Fruit fly (Drosophila melanogaster) whole organism, embryonic: ENCODE measurements around the gene CG33124.
A peak's percentile ranks its signal among the peaks of the same experiment; 100 is the strongest.

Experiments used
- CG10543 ChIP-seq: fragments of 200-800 bp; sonication (Bioruptor generic); optimal IDR thresholded peaks from 3 replicates; lab custom pipeline; 2017; ENCODE audit warnings: missing biosample characterization, mild to moderate bottlenecking, missing genetic modification characterization, moderate library complexity
- CG12236 ChIP-seq: fragments of 200-800 bp; sonication (Bioruptor generic); optimal IDR thresholded peaks from 2 replicates; lab custom pipeline; 2016; ENCODE audit warnings: missing biosample characterization, missing genetic modification characterization
- CG12391 ChIP-seq: fragments of 200-800 bp; sonication (Bioruptor generic); optimal IDR thresholded peaks from 3 replicates; lab custom pipeline; 2018; ENCODE audit warnings: missing biosample characterization, mild to moderate bottlenecking, missing genetic modification characterization, moderate library complexity
- CG13624 ChIP-seq: fragments of 200-800 bp; sonication (Bioruptor generic); optimal IDR thresholded peaks from 2 replicates; lab custom pipeline; 2016; ENCODE audit warnings: missing biosample characterization, missing genetic modification characterization
- CG14050 ChIP-seq: fragments of 200-800 bp; sonication (Bioruptor generic); IDR thresholded peaks from 3 replicates; pipeline ENCODE4 v1.3.6; 2022; ENCODE audit warnings: missing biosample characterization, missing genetic modification characterization
- CG17328 ChIP-seq: fragments of 200-800 bp; sonication (Bioruptor generic); IDR thresholded peaks from 2 replicates; pipeline ENCODE4 v1.3.6; 2022; ENCODE audit warnings: missing biosample characterization, missing genetic modification characterization
- CG17829 ChIP-seq: fragments of 200-800 bp; optimal IDR thresholded peaks from 2 replicates; lab custom pipeline; 2019; ENCODE audit warnings: missing biosample characterization, mild to moderate bottlenecking, missing genetic modification characterization, moderate library complexity
- CG18619 ChIP-seq: fragments of 200-800 bp; sonication (Bioruptor generic); optimal IDR thresholded peaks from 3 replicates; lab custom pipeline; 2017; ENCODE audit warnings: missing biosample characterization, mild to moderate bottlenecking, missing genetic modification characterization
- CG2678 ChIP-seq: fragments of 200-800 bp; sonication (Bioruptor generic); optimal IDR thresholded peaks from 3 replicates; lab custom pipeline; 2019; ENCODE audit warnings: missing biosample characterization, mild to moderate bottlenecking, missing genetic modification characterization, moderate library complexity
- CG30431 ChIP-seq: fragments of 200-800 bp; sonication (Bioruptor generic); optimal IDR thresholded peaks from 2 replicates; lab custom pipeline; 2017; ENCODE audit warnings: missing biosample characterization, missing genetic modification characterization
- CG3065 ChIP-seq: fragments of 200-800 bp; sonication (Bioruptor generic); optimal IDR thresholded peaks from 2 replicates; lab custom pipeline; 2016; ENCODE audit warnings: missing biosample characterization, missing genetic modification characterization
- CG31365 ChIP-seq: fragments of 200-800 bp; sonication (Bioruptor generic); optimal IDR thresholded peaks from 2 replicates; lab custom pipeline; 2018; ENCODE audit warnings: missing biosample characterization, mild to moderate bottlenecking, missing genetic modification characterization
- CG32772 ChIP-seq: fragments of 200-800 bp; sonication (Bioruptor generic); IDR thresholded peaks from 2 replicates; pipeline ENCODE4 v1.3.6; 2022; ENCODE audit warnings: missing biosample characterization, missing genetic modification characterization
- CG6683 ChIP-seq: fragments of 200-800 bp; sonication (Bioruptor generic); optimal IDR thresholded peaks from 2 replicates; lab custom pipeline; 2017; ENCODE audit warnings: missing biosample characterization, mild to moderate bottlenecking, missing genetic modification characterization, missing genetic modification reagents
- CG7839 ChIP-seq: fragments of 200-800 bp; sonication (Bioruptor generic); optimal IDR thresholded peaks from 3 replicates; lab custom pipeline; 2018; ENCODE audit warnings: missing biosample characterization, mild to moderate bottlenecking, missing genetic modification characterization, moderate library complexity
- CoRest ChIP-seq: fragments of 200-800 bp; sonication (Bioruptor generic); optimal IDR thresholded peaks from 3 replicates; lab custom pipeline; 2018; ENCODE audit warnings: missing biosample characterization, mild to moderate bottlenecking, missing genetic modification characterization, moderate library complexity
- Doc3 ChIP-seq: fragments of 200-800 bp; sonication (Bioruptor generic); IDR thresholded peaks from 3 replicates; pipeline ENCODE4 v1.3.6; 2022; ENCODE audit warnings: missing biosample characterization, missing genetic modification characterization; ENCODE audit not compliant: partially characterized antibody
- Fer1 ChIP-seq: fragments of 200-800 bp; sonication (Bioruptor generic); optimal IDR thresholded peaks from 2 replicates; lab custom pipeline; 2017; ENCODE audit warnings: missing biosample characterization, mild to moderate bottlenecking, missing genetic modification characterization
- Fer3 ChIP-seq: fragments of 200-800 bp; sonication (Bioruptor generic); optimal IDR thresholded peaks from 2 replicates; lab custom pipeline; 2018; ENCODE audit warnings: missing biosample characterization, mild to moderate bottlenecking, missing genetic modification characterization, moderate library complexity
- Gsc ChIP-seq: fragments of 200-800 bp; sonication (Bioruptor generic); IDR thresholded peaks from 2 replicates; pipeline ENCODE4 v1.3.6; 2022; ENCODE audit warnings: missing biosample characterization, missing genetic modification characterization
- HLHmδ ChIP-seq: fragments of 200-800 bp; sonication (Bioruptor generic); optimal IDR thresholded peaks from 2 replicates; lab custom pipeline; 2018; ENCODE audit warnings: missing biosample characterization, mild to moderate bottlenecking, missing genetic modification characterization, moderate library complexity
- Hmr ChIP-seq: fragments of 200-800 bp; sonication (Bioruptor generic); optimal IDR thresholded peaks from 3 replicates; lab custom pipeline; 2017; ENCODE audit warnings: mild to moderate bottlenecking, missing biosample characterization, missing genetic modification reagents, missing genetic modification characterization
- Hsf ChIP-seq: fragments of 200-800 bp; sonication (Bioruptor generic); optimal IDR thresholded peaks from 3 replicates; lab custom pipeline; 2016; ENCODE audit warnings: missing biosample characterization, missing genetic modification characterization
- Lhr ChIP-seq: fragments of 200-800 bp; sonication (Bioruptor generic); optimal IDR thresholded peaks from 3 replicates; lab custom pipeline; 2017; ENCODE audit warnings: mild to moderate bottlenecking, missing biosample characterization, missing genetic modification reagents, missing genetic modification characterization
- MESR4 ChIP-seq: fragments of 200-800 bp; sonication (Bioruptor generic); optimal IDR thresholded peaks from 2 replicates; lab custom pipeline; 2018; ENCODE audit warnings: missing biosample characterization, mild to moderate bottlenecking, missing genetic modification characterization, moderate library complexity
- Nf-YB ChIP-seq: fragments of 200-800 bp; sonication (Bioruptor generic); optimal IDR thresholded peaks from 3 replicates; lab custom pipeline; 2019; ENCODE audit warnings: missing biosample characterization, mild to moderate bottlenecking, missing genetic modification characterization, moderate library complexity
- Poxn ChIP-seq: fragments of 200-800 bp; sonication (Bioruptor generic); IDR thresholded peaks from 2 replicates; pipeline ENCODE4 v1.3.6; 2022; ENCODE audit warnings: missing biosample characterization, missing genetic modification characterization
- Ravus ChIP-seq: fragments of 200-800 bp; sonication (Bioruptor generic); IDR thresholded peaks from 2 replicates; pipeline ENCODE4 v1.3.6; 2022; ENCODE audit warnings: missing biosample characterization, missing genetic modification characterization
- Trl ChIP-seq, 3 experiments: fragments of >200 bp in 2 of 3; fragments of 200-800 bp in 1 of 3; sonication (Bioruptor generic) in 1 of 3; optimal IDR thresholded peaks; 2 replicates in 1 of 3; 3 replicates in 2 of 3; lab custom pipeline; 2016 to 2017; ENCODE audit warnings: missing biosample characterization in 1 of 3, missing genetic modification characterization in 1 of 3
- ase ChIP-seq: fragments of 200-800 bp; sonication (Bioruptor generic); IDR thresholded peaks from 3 replicates; pipeline ENCODE4 v1.3.6; 2022; ENCODE audit warnings: missing biosample characterization, missing genetic modification characterization
- bcd ChIP-seq: fragments of 200-800 bp; sonication (Bioruptor generic); optimal IDR thresholded peaks from 2 replicates; lab custom pipeline; 2017; ENCODE audit warnings: missing biosample characterization, mild to moderate bottlenecking, missing genetic modification characterization
- btn ChIP-seq: fragments of 200-800 bp; sonication (Bioruptor generic); optimal IDR thresholded peaks from 2 replicates; lab custom pipeline; 2016; ENCODE audit warnings: missing biosample characterization, missing genetic modification characterization
- ci ChIP-seq: fragments of 200-800 bp; sonication (Bioruptor generic); IDR thresholded peaks from 3 replicates; pipeline ENCODE4 v1.3.6; 2022; ENCODE audit warnings: missing biosample characterization, missing genetic modification characterization
- dimm ChIP-seq: fragments of 200-800 bp; sonication (Bioruptor generic); IDR thresholded peaks from 2 replicates; pipeline ENCODE4 v1.3.6; 2022; ENCODE audit warnings: missing biosample characterization, missing genetic modification characterization
- dysf ChIP-seq: fragments of 200-800 bp; sonication (Bioruptor generic); IDR thresholded peaks from 3 replicates; pipeline ENCODE4 v1.3.6; 2022; ENCODE audit warnings: missing biosample characterization, missing genetic modification characterization
- ems ChIP-seq: fragments of 200-800 bp; sonication (Bioruptor generic); optimal IDR thresholded peaks from 3 replicates; lab custom pipeline; 2016; ENCODE audit warnings: missing biosample characterization, missing genetic modification characterization
- exex ChIP-seq: fragments of 200-800 bp; sonication (Bioruptor generic); optimal IDR thresholded peaks from 4 replicates; lab custom pipeline; 2018; ENCODE audit warnings: missing biosample characterization, mild to moderate bottlenecking, missing genetic modification characterization, moderate library complexity
- fd102C ChIP-seq: fragments of 200-800 bp; sonication (Bioruptor generic); optimal IDR thresholded peaks from 2 replicates; lab custom pipeline; 2018; ENCODE audit warnings: missing biosample characterization, mild to moderate bottlenecking, missing genetic modification characterization, moderate library complexity
- fd96Cb ChIP-seq: fragments of 200-800 bp; sonication (Bioruptor generic); optimal IDR thresholded peaks from 2 replicates; lab custom pipeline; 2018; ENCODE audit warnings: missing biosample characterization, mild to moderate bottlenecking, missing genetic modification characterization, moderate library complexity
- gsb-n ChIP-seq: fragments of 200-800 bp; sonication (Bioruptor generic); optimal IDR thresholded peaks from 3 replicates; lab custom pipeline; 2018; ENCODE audit warnings: missing biosample characterization, mild to moderate bottlenecking, missing genetic modification characterization
- lilli ChIP-seq: fragments of 200-800 bp; sonication (Bioruptor generic); optimal IDR thresholded peaks from 3 replicates; lab custom pipeline; 2016; ENCODE audit warnings: missing biosample characterization, missing genetic modification characterization
- lov ChIP-seq, 2 experiments: fragments of 200-800 bp in 1 of 2; fragments of >200 bp in 1 of 2; sonication (Bioruptor generic) in 1 of 2; IDR thresholded peaks in 1 of 2; optimal IDR thresholded peaks in 1 of 2; 2 replicates in 1 of 2; 3 replicates in 1 of 2; pipeline versions ENCODE4 v1.3.6 to Lab custom; 2017 to 2022; ENCODE audit warnings: missing biosample characterization in 1 of 2, missing genetic modification characterization in 1 of 2
- mam ChIP-seq: fragments of 200-800 bp; sonication (Bioruptor generic); optimal IDR thresholded peaks from 3 replicates; lab custom pipeline; 2016; ENCODE audit warnings: missing biosample characterization, missing genetic modification characterization
- nom ChIP-seq: fragments of 200-800 bp; sonication (Bioruptor generic); optimal IDR thresholded peaks from 2 replicates; lab custom pipeline; 2017; ENCODE audit warnings: missing biosample characterization, missing genetic modification characterization, mild to moderate bottlenecking, moderate library complexity, missing genetic modification reagents
- pita ChIP-seq: fragments of 200-800 bp; sonication (Bioruptor generic); optimal IDR thresholded peaks from 2 replicates; lab custom pipeline; 2017; ENCODE audit warnings: missing biosample characterization, mild to moderate bottlenecking, missing genetic modification characterization
- ranshi ChIP-seq: fragments of 200-800 bp; sonication (Bioruptor generic); IDR thresholded peaks from 2 replicates; pipeline ENCODE4 v1.3.6; 2022; ENCODE audit warnings: missing biosample characterization, missing genetic modification characterization
- salm ChIP-seq: fragments of 200-800 bp; sonication (Bioruptor generic); optimal IDR thresholded peaks from 2 replicates; lab custom pipeline; 2018; ENCODE audit warnings: missing biosample characterization, mild to moderate bottlenecking, missing genetic modification characterization
- schlank ChIP-seq: fragments of 200-800 bp; sonication (Bioruptor generic); optimal IDR thresholded peaks from 2 replicates; lab custom pipeline; 2018; ENCODE audit warnings: missing biosample characterization, mild to moderate bottlenecking, missing genetic modification characterization

The CG33124 gene

dm6 chr2L:2221649-2222150, 12.8 kb upstream of the CG33124 start (continued):
- TF ChIP-seq CG10543 (GFP tag; lab: Kevin White, UChicago) (peak; percentile 95), CG6683 (GFP tag; lab: Kevin White, UChicago) (peak; percentile 88), HLHmδ (GFP tag; lab: Kevin White, UChicago) (no peak), CG18619 (GFP tag; lab: Kevin White, UChicago) (peak; percentile 95), nom (peak; percentile 96), CG3065 (GFP tag; lab: Kevin White, UChicago) (peak; percentile 84), exex (tag; lab: Kevin White, UChicago) (peak; percentile 81), bcd (GFP tag; lab: Kevin White, UChicago) (peak; percentile 95), fd102C (GFP tag; lab: Kevin White, UChicago) (peak; percentile 83), lov (optimal IDR thresholded peaks at IDR 0.05; lab: Kevin White, UChicago) (no peak), lov (GFP tag; IDR thresholded peaks at IDR 0.05; lab: Robert Waterston, UW) (peak; percentile 97), dimm (GFP tag; lab: Robert Waterston, UW) (peak; percentile 94), CG2678 (tag; lab: Kevin White, UChicago) (peak; percentile 98), Nf-YB (peak; percentile 83), schlank (peak; percentile 96), Fer1 (peak; percentile 96), Gsc (peak; percentile 81; the same call in 1 of the 2 replicates), CG13624 (GFP tag; lab: Kevin White, UChicago) (peak; percentile 96), Hmr (GFP tag; lab: Kevin White, UChicago) (peak; percentile 99), CoRest (peak; percentile 97), ase (GFP tag; lab: Robert Waterston, UW) (peak; percentile 96), Doc3 (GFP tag; lab: Robert Waterston, UW) (no peak), ci (GFP tag; lab: Robert Waterston, UW) (peak; percentile 99), pita (GFP tag; lab: Kevin White, UChicago) (no peak), lilli (GFP tag; lab: Kevin White, UChicago) (peak; percentile 96), Fer3 (tag; lab: Kevin White, UChicago) (peak; percentile 96), CG31365 (tag; lab: Kevin White, UChicago) (peak; percentile 86), CG17328 (peak; percentile 98), mam (GFP tag; lab: Kevin White, UChicago) (peak; percentile 96), Hsf (GFP tag; lab: Kevin White, UChicago) (peak; percentile 99), CG12236 (peak; percentile 95), Trl (optimal IDR thresholded peaks at IDR 0.05; lab: Kevin White, UChicago) (peak; percentile 56 to 92), Trl (GFP tag; optimal IDR thresholded peaks at IDR 0.05; lab: Kevin White, UChicago) (peak; percentile 87), Poxn (peak; percentile 90), CG30431 (GFP tag; lab: Kevin White, UChicago) (peak; percentile 91), dysf (GFP tag; lab: Robert Waterston, UW) (peak; percentile 99), CG7839 (tag; lab: Kevin White, UChicago) (peak; percentile 98), CG14050 (GFP tag; lab: Robert Waterston, UW) (peak; percentile 97), gsb-n (peak; percentile 92), btn (GFP tag; lab: Kevin White, UChicago) (peak; percentile 87), salm (tag; lab: Kevin White, UChicago) (peak; percentile 93), Ravus (GFP tag; lab: Robert Waterston, UW) (peak; percentile 95), ems (peak; percentile 94), Lhr (GFP tag; lab: Kevin White, UChicago) (peak; percentile 84), CG32772 (GFP tag; lab: Robert Waterston, UW) (peak; percentile 95), fd96Cb (tag; lab: Kevin White, UChicago) (peak; percentile 93), MESR4 (GFP tag; lab: Kevin White, UChicago) (peak; percentile 68), CG12391 (tag; lab: Kevin White, UChicago) (peak; percentile 98), CG17829 (tag; lab: Kevin White, UChicago) (peak; percentile 95), ranshi (GFP tag; lab: Robert Waterston, UW) (peak; percentile 97)
